Worm (Caenorhabditis elegans) whole organism, young adult: ENCODE results near the gene lgc-19.

Source experiments
- D2030.7 ChIP-seq: fragments of 200-800 bp; sonication (Bioruptor generic); IDR thresholded peaks from 2 replicates; pipeline ENCODE4 v1.3.6; 2022; ENCODE audit warnings: missing genetic modification reagents, missing genetic modification characterization, missing compliant biosample characterization
- F22D6.2 ChIP-seq: sonication (generic microtip); optimal IDR thresholded peaks from 2 replicates; lab custom pipeline; 2016; ENCODE audit warnings: mild to moderate bottlenecking, missing genetic modification characterization, missing compliant biosample characterization
- K12H6.12 ChIP-seq: fragments of 200-800 bp; sonication (Bioruptor generic); optimal IDR thresholded peaks from 2 replicates; lab custom pipeline; 2018; ENCODE audit warnings: mild to moderate bottlenecking, missing genetic modification characterization, missing compliant biosample characterization
- T26A5.8 ChIP-seq: sonication (generic microtip); optimal IDR thresholded peaks from 2 replicates; lab custom pipeline; 2016; ENCODE audit warnings: missing genetic modification characterization, missing compliant biosample characterization
- Y53G8AR.9 ChIP-seq: fragments of 200-800 bp; sonication (Bioruptor generic); conservative IDR thresholded peaks from 2 replicates; pipeline ENCODE4 v1.3.6; 2022; ENCODE audit warnings: missing genetic modification reagents, missing genetic modification characterization, missing compliant biosample characterization
- Y56A3A.18 ChIP-seq: fragments of 200-800 bp; sonication (Bioruptor generic); IDR thresholded peaks from 2 replicates; pipeline ENCODE4 v1.3.6; 2022; ENCODE audit warnings: missing genetic modification reagents, missing genetic modification characterization, missing compliant biosample characterization
- ZK185.1 ChIP-seq: sonication (generic microtip); optimal IDR thresholded peaks from 2 replicates; lab custom pipeline; 2016; ENCODE audit warnings: mild to moderate bottlenecking, missing genetic modification characterization, missing compliant biosample characterization; ENCODE audit not compliant: poor library complexity, severe bottlenecking
- akir-1 ChIP-seq: fragments of 200-800 bp; sonication (Bioruptor generic); optimal IDR thresholded peaks from 2 replicates; lab custom pipeline; 2018; ENCODE audit warnings: mild to moderate bottlenecking, missing genetic modification characterization, moderate library complexity, missing compliant biosample characterization
- aptf-2 ChIP-seq: fragments of 200-800 bp; sonication (Bioruptor generic); conservative IDR thresholded peaks from 2 replicates; pipeline ENCODE4 v1.3.6; 2022; ENCODE audit warnings: missing genetic modification reagents, missing genetic modification characterization, missing compliant biosample characterization
- attf-6 ChIP-seq: fragments of 200-800 bp; sonication (Bioruptor generic); IDR thresholded peaks from 2 replicates; pipeline ENCODE4 v1.3.6; 2022; ENCODE audit warnings: missing genetic modification reagents, missing genetic modification characterization, missing compliant biosample characterization
- dpff-1 ChIP-seq: sonication (generic microtip); optimal IDR thresholded peaks from 2 replicates; lab custom pipeline; 2017; ENCODE audit warnings: mild to moderate bottlenecking, missing genetic modification characterization, missing compliant biosample characterization
- egrh-3 ChIP-seq: fragments of 200-800 bp; sonication (Bioruptor generic); IDR thresholded peaks from 2 replicates; pipeline ENCODE4 v1.3.6; 2022; ENCODE audit warnings: missing genetic modification reagents, missing genetic modification characterization, missing compliant biosample characterization
- ets-4 ChIP-seq: fragments of 200-800 bp; sonication (Bioruptor generic); optimal IDR thresholded peaks from 2 replicates; lab custom pipeline; 2018; ENCODE audit warnings: mild to moderate bottlenecking, missing genetic modification characterization, missing compliant biosample characterization
- hmg-1.2 ChIP-seq: fragments of 200-800 bp; sonication (Bioruptor generic); IDR thresholded peaks from 2 replicates; pipeline ENCODE4 v1.3.6; 2022; ENCODE audit warnings: missing genetic modification reagents, missing genetic modification characterization, missing compliant biosample characterization
- lin-26 ChIP-seq: fragments of 200-800 bp; sonication (Bioruptor generic); IDR thresholded peaks from 2 replicates; pipeline ENCODE4 v1.3.6; 2022; ENCODE audit warnings: missing genetic modification reagents, missing genetic modification characterization, missing compliant biosample characterization
- lin-40 ChIP-seq: sonication (generic microtip); optimal IDR thresholded peaks from 2 replicates; lab custom pipeline; 2016; ENCODE audit warnings: missing genetic modification characterization, mild to moderate bottlenecking, missing compliant biosample characterization, missing genotype, missing genetic modification reagents
- lir-1 ChIP-seq: fragments of 200-800 bp; sonication (Bioruptor generic); conservative IDR thresholded peaks from 2 replicates; pipeline ENCODE4 v1.3.6; 2022; ENCODE audit warnings: missing genetic modification reagents, missing genetic modification characterization, missing compliant biosample characterization
- madf-3 ChIP-seq: fragments of 200-800 bp; sonication (Bioruptor generic); IDR thresholded peaks from 2 replicates; pipeline ENCODE4 v1.3.6; 2022; ENCODE audit warnings: missing genetic modification reagents, missing genetic modification characterization, missing compliant biosample characterization
- madf-8 ChIP-seq: fragments of 200-800 bp; sonication (Bioruptor generic); conservative IDR thresholded peaks from 2 replicates; pipeline ENCODE4 v1.3.6; 2022; ENCODE audit warnings: missing genetic modification reagents, missing genetic modification characterization, missing compliant biosample characterization
- nfya-2 ChIP-seq: fragments of 200-800 bp; sonication (Bioruptor generic); IDR thresholded peaks from 2 replicates; pipeline ENCODE4 v1.3.6; 2022; ENCODE audit warnings: missing genetic modification reagents, missing genetic modification characterization, missing compliant biosample characterization
- pbrm-1 ChIP-seq: fragments of 200-800 bp; sonication (Bioruptor generic); IDR thresholded peaks from 2 replicates; pipeline ENCODE4 v1.3.6; 2022; ENCODE audit warnings: missing genetic modification reagents, missing genetic modification characterization, missing compliant biosample characterization
- rpc-1 ChIP-seq, 2 experiments: fragments of 150-350 bp in 1 of 2; sonication (generic microtip) in 1 of 2; optimal IDR thresholded peaks; 2 replicates each; lab custom pipeline; 2014 to 2018; ENCODE audit warnings: missing biosample characterization in 1 of 2, missing genetic modification characterization in 1 of 2, missing genetic modification reagents in 1 of 2, missing genotype in 1 of 2
- snpc-4 ChIP-seq, 5 experiments: fragments of 150-350 bp in 1 of 5; sonication (generic microtip) in 4 of 5; optimal IDR thresholded peaks; 2 replicates each; lab custom pipeline; 2014 to 2018; ENCODE audit warnings: missing genetic modification characterization in 5 of 5, missing biosample characterization in 3 of 5, antibody characterized with exemption in 2 of 5, mild to moderate bottlenecking in 2 of 5, missing compliant biosample characterization in 2 of 5, missing genotype in 2 of 5, moderate library complexity in 2 of 5, missing genetic modification reagents in 1 of 5
- tbp1 ChIP-seq: fragments of 200-800 bp; sonication (Bioruptor generic); optimal IDR thresholded peaks from 2 replicates; lab custom pipeline; 2018; ENCODE audit warnings: mild to moderate bottlenecking, missing genetic modification characterization, missing compliant biosample characterization
- zfh-2 ChIP-seq: fragments of 200-800 bp; sonication (Bioruptor generic); conservative IDR thresholded peaks from 2 replicates; pipeline ENCODE4 v1.3.6; 2022; ENCODE audit warnings: missing genetic modification reagents, missing genetic modification characterization, missing compliant biosample characterization
- ztf-6 ChIP-seq: fragments of 200-800 bp; sonication (Bioruptor generic); IDR thresholded peaks from 2 replicates; pipeline ENCODE4 v1.3.6; 2022; ENCODE audit warnings: missing genetic modification reagents, missing genetic modification characterization, missing compliant biosample characterization

The lgc-19 gene

ce11 chrIV:15983920-15984631, 21.6 kb upstream of the lgc-19 start, which contains the start of gene Y105C5B.19:
Y105C5B.19 (minus strand) TSS chrIV:15983970.
- TF ChIP-seq zfh-2 (no peak), madf-3 (GFP tag; lab: Robert Waterston, UW) (no peak), snpc-4 (GFP tag; optimal IDR thresholded peaks at IDR 0.05; lab: Kevin White, UChicago) (no peak), snpc-4 (tag; optimal IDR thresholded peaks at IDR 0.05; lab: Kevin White, UChicago) (peak in 3 of 4 experiments; percentile 23 to 79 (median 74)), lir-1 (GFP tag; lab: Robert Waterston, UW) (no peak), dpff-1 (tag; lab: Kevin White, UChicago) (no peak), attf-6 (GFP tag; lab: Robert Waterston, UW) (0 out of 2 replicates have a peak, but pooled peaks have one; percentile 28), hmg-1.2 (GFP tag; lab: Robert Waterston, UW) (peak; percentile 81; the same call in 1 of the 2 replicates)

- TF ChIP-seq akir-1 (no peak), dpff-1 (tag; lab: Kevin White, UChicago) (no peak), nfya-2 (GFP tag; lab: Robert Waterston, UW) (no peak), hmg-1.2 (GFP tag; lab: Robert Waterston, UW) (no peak), T26A5.8 (tag; lab: Kevin White, UChicago) (no peak), madf-8 (GFP tag; lab: Robert Waterston, UW) (no peak), ets-4 (no peak), F22D6.2 (no peak), ztf-6 (no peak), lin-26 (no peak), Y56A3A.18 (GFP tag; lab: Robert Waterston, UW) (no peak), pbrm-1 (GFP tag; lab: Robert Waterston, UW) (no peak)
- TF ChIP-seq, all 124 proteins: peak for 0
Observed at ce11 chrIV:15964307-15964706, 1.8 kb upstream of the lgc-19 start, which contains the start of gene Y105C5B.18. Y105C5B.18 (plus strand) TSS chrIV:15964607.

- TF ChIP-seq snpc-4 (GFP tag; optimal IDR thresholded peaks at IDR 0.05; lab: Kevin White, UChicago) = no peak
- TF ChIP-seq snpc-4 (tag; optimal IDR thresholded peaks at IDR 0.05; lab: Kevin White, UChicago) = peak in 1 of 4 experiments; percentile 8
- TF ChIP-seq Y53G8AR.9 = no peak
- TF ChIP-seq, all 124 proteins: peak for 1
Observed at ce11 chrIV:15962801-15963200, 289 bp upstream of the lgc-19 start, which contains the start of gene Y105C5B.17. Y105C5B.17 (plus strand) TSS chrIV:15963101.

ce11 chrIV:15961069-15961468, 1.4 kb downstream of the lgc-19 start:
- TF ChIP-seq snpc-4 (GFP tag; optimal IDR thresholded peaks at IDR 0.05; lab: Kevin White, UChicago) (no peak), snpc-4 (tag; optimal IDR thresholded peaks at IDR 0.05; lab: Kevin White, UChicago) (peak in 1 of 4 experiments; percentile 55), attf-6 (GFP tag; lab: Robert Waterston, UW) (peak; percentile 61; the same call in 1 of the 2 replicates), ZK185.1 (no peak)
- TF ChIP-seq, all 124 proteins: peak for 2

ce11 chrIV:15955349-15955748, 7.2 kb downstream of the lgc-19 start:
- TF ChIP-seq lin-40 (tag; lab: Kevin White, UChicago) = no peak
- TF ChIP-seq attf-6 (GFP tag; lab: Robert Waterston, UW) = peak; percentile 77
- TF ChIP-seq snpc-4 (GFP tag; optimal IDR thresholded peaks at IDR 0.05; lab: Kevin White, UChicago) = no peak
- peak in 2 of 4 experiments; percentile 13 to 64 for TF ChIP-seq snpc-4 (tag; optimal IDR thresholded peaks at IDR 0.05; lab: Kevin White, UChicago)
- TF ChIP-seq egrh-3 (GFP tag; lab: Robert Waterston, UW) = no peak
- TF ChIP-seq D2030.7 (GFP tag; lab: Robert Waterston, UW) = no peak
- TF ChIP-seq K12H6.12 (tag; lab: Kevin White, UChicago) = no peak

ce11 chrIV:15953689-15954088, 8.8 kb downstream of the lgc-19 start:
- peak; percentile 20 for TF ChIP-seq tbp1 (GFP tag; lab: Kevin White, UChicago)
- no peak for TF ChIP-seq aptf-2
- peak; percentile 20 for TF ChIP-seq snpc-4 (GFP tag; optimal IDR thresholded peaks at IDR 0.05; lab: Kevin White, UChicago)
- peak in 3 of 4 experiments; percentile 88 to 91 (median 91) for TF ChIP-seq snpc-4 (tag; optimal IDR thresholded peaks at IDR 0.05; lab: Kevin White, UChicago)
- TF ChIP-seq attf-6 (GFP tag; lab: Robert Waterston, UW) = peak; percentile 86
- no peak for TF ChIP-seq rpc-1 (optimal IDR thresholded peaks at IDR 0.05; lab: Kevin White, UChicago)
- peak; percentile 26 for TF ChIP-seq rpc-1 (tag; optimal IDR thresholded peaks at IDR 0.05; lab: Kevin White, UChicago)
- TF ChIP-seq, all 124 proteins: peak for 4
